Worm (Caenorhabditis elegans): ENCODE data around the gene tkt-1.

tkt-1 gene

DNA sequence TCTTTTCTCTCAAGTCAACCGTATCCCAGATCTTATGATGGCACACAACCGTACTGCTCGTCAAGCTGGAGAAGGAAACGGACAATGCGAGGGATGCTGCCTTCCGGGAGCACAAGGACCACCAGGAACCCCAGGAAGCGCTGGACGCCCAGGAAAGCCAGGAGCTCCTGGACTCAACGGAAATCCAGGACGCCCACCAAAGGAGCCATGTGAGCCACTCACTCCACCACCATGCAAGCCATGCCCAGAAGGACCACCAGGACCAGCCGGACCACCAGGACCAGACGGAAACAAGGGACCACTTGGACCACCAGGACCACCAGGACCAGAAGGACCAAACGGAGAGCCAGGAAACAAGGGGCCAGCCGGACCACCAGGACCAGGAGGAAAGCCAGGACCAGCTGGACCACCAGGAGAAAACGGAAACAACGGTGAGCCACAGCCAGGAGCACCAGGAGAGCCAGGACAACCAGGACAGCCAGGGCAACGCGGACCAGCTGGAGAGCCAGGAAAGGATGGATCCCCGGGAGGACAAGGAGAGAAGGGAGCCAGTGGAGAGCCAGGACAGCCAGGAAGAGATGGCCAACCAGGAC is 26.6 kb upstream of the tkt-1 start:
- TF ChIP-seq elt-4 (tag; optimal IDR thresholded peaks at IDR 0.05) (peak; percentile 52), nhr-232 (tag; optimal IDR thresholded peaks at IDR 0.05) (peak; percentile 10), unc-55 (GFP tag; optimal IDR thresholded peaks at IDR 0.05) (no peak)

DNA sequence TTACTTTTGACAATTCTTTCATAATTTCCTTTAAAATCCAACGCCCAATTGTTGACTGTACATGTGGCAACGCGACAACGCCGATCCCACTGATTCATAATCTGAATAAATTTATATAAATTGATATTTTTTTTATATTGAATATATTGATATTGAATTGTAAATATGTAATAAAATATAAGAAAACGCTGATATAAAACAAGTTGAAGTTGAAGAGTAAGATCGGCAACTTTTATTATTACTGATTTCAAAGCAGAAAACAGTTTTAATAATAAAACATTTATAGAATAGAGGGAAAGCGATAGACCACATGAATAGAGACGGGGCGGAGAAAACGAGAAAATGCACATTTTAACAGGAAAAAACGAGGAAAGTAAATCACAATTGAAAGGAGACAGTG is 24.2 kb upstream of the tkt-1 start, which contains the start of gene qns-1:
qns-1 (minus strand) TSS at position 101 of the 400 bp plus-strand sequence.
- no peak for TF ChIP-seq fax-1 (tag; optimal IDR thresholded peaks at IDR 0.05)
- no peak for TF ChIP-seq K09A11.1 (tag; optimal IDR thresholded peaks at IDR 0.05; ENCODE audit: insufficient read depth)
- TF ChIP-seq unc-42 (tag; optimal IDR thresholded peaks at IDR 0.05): no peak
- no peak for TF ChIP-seq C08G9.2 (tag; optimal IDR thresholded peaks at IDR 0.05)
- TF ChIP-seq eyg-1 (tag; optimal IDR thresholded peaks at IDR 0.05): no peak
- TF ChIP-seq ceh-14 (tag; optimal IDR thresholded peaks at IDR 0.05): no peak
- TF ChIP-seq ceh-2 (tag; optimal IDR thresholded peaks at IDR 0.05): no peak
- TF ChIP-seq ceh-18 (tag; optimal IDR thresholded peaks at IDR 0.05): no peak
- TF ChIP-seq ref-2 (tag; optimal IDR thresholded peaks at IDR 0.05): no peak
- no peak for TF ChIP-seq ceh-19 (GFP tag; optimal IDR thresholded peaks at IDR 0.05)
- no peak for TF ChIP-seq elt-2 (tag; optimal IDR thresholded peaks at IDR 0.05)
- no peak for TF ChIP-seq hlh-6 (tag; optimal IDR thresholded peaks at IDR 0.05)
- TF ChIP-seq ceh-31 (tag; optimal IDR thresholded peaks at IDR 0.05): no peak
- TF ChIP-seq hlh-13 (GFP tag; optimal IDR thresholded peaks at IDR 0.05): no peak
- no peak for TF ChIP-seq K02D7.2 (tag; optimal IDR thresholded peaks at IDR 0.05)
- no peak for TF ChIP-seq sox-4 (tag; optimal IDR thresholded peaks at IDR 0.05)
- TF ChIP-seq unc-3 (GFP tag; conservative IDR thresholded peaks at IDR 0.05): no peak
- no peak for TF ChIP-seq unc-3 (tag; optimal IDR thresholded peaks at IDR 0.05)
- no peak for TF ChIP-seq ceh-6 (GFP tag; optimal IDR thresholded peaks at IDR 0.05)
- TF ChIP-seq fkh-6 (tag; optimal IDR thresholded peaks at IDR 0.05): no peak

DNA sequence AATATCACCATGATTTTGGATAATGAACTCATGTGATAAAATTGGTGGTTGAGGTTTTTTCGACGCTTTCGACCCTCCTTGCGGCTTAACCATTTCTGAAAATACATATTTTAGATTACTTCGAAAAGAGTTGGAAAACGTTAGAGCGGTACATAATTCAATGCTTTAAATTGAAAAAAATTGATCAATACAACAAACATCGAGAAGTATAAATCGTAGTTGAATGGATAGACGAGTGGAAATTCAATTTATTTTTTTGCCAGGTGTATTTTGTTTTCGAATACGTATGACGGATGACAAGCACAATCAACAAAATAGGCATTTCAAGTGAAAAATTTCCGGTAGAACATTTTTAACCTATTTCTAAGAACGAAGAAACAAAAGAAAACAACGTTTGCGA is 22.2 kb upstream of the tkt-1 start, which contains the start of gene tram-1:
tram-1 (minus strand) TSS at position 101 of the 400 bp plus-strand sequence.
- TF ChIP-seq lim-6 (tag; optimal IDR thresholded peaks at IDR 0.05): no peak
- TF ChIP-seq C08G9.2 (tag; optimal IDR thresholded peaks at IDR 0.05): no peak
- TF ChIP-seq pat-9 (tag; optimal IDR thresholded peaks at IDR 0.05): no peak
- no peak for TF ChIP-seq syd-9 (tag; optimal IDR thresholded peaks at IDR 0.05)
- no peak for TF ChIP-seq ceh-34 (tag; optimal IDR thresholded peaks at IDR 0.05)
- no peak for TF ChIP-seq tbx-7 (tag; optimal IDR thresholded peaks at IDR 0.05)
- no peak for TF ChIP-seq lin-11 (tag; optimal IDR thresholded peaks at IDR 0.05)
- TF ChIP-seq ahr-1 (tag; optimal IDR thresholded peaks at IDR 0.05): no peak
- no peak for TF ChIP-seq fax-1 (tag; optimal IDR thresholded peaks at IDR 0.05)
- TF ChIP-seq unc-55 (GFP tag; optimal IDR thresholded peaks at IDR 0.05): no peak
- TF ChIP-seq hlh-30 (tag; optimal IDR thresholded peaks at IDR 0.05; ENCODE audit: insufficient read depth): no peak

DNA sequence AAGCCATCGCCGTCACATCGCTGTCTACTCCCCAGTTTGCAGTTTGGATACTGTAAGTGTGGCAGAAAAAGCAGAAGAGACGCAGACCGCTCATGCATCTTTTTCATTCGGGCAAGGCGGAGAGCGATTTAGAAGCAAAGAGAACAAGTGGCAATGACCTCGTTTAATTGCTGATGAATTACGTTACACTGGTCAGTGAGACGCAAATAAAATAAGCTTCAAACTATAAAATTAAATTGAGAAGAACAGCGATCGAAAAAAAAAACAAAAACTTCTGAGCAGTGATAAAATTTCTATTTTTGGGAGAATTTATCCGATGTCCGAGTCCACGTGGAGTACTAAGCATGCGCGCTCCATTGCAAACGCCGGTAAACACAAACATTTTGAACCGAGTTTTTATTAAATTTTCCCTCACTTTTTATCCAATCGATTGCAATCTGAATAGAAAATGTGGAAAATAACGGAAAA is 21.3 kb upstream of the tkt-1 start, which contains the start of gene C24F3.2:
C24F3.2 (plus strand) TSS at position 418 of the 468 bp plus-strand sequence.
- TF ChIP-seq eyg-1 (tag; optimal IDR thresholded peaks at IDR 0.05) (no peak), nfya-1 (tag; optimal IDR thresholded peaks at IDR 0.05) (peak; percentile 17), ahr-1 (tag; optimal IDR thresholded peaks at IDR 0.05) (no peak), pros-1 (tag; optimal IDR thresholded peaks at IDR 0.05) (no peak), fkh-10 (GFP tag; optimal IDR thresholded peaks at IDR 0.05) (no peak), rnt-1 (tag; optimal IDR thresholded peaks at IDR 0.05) (peak; percentile 21), ceh-2 (tag; optimal IDR thresholded peaks at IDR 0.05) (peak; percentile 26), ceh-31 (tag; optimal IDR thresholded peaks at IDR 0.05) (peak; percentile 64), ref-2 (tag; optimal IDR thresholded peaks at IDR 0.05) (peak; percentile 68), zip-5 (tag; optimal IDR thresholded peaks at IDR 0.05) (peak; percentile 5), nhr-232 (tag; optimal IDR thresholded peaks at IDR 0.05) (no peak), pha-2 (tag; optimal IDR thresholded peaks at IDR 0.05) (no peak), ceh-24 (tag; optimal IDR thresholded peaks at IDR 0.05) (no peak), C38D4.7 (GFP tag; optimal IDR thresholded peaks at IDR 0.05) (no peak), tbx-7 (tag; optimal IDR thresholded peaks at IDR 0.05) (no peak), tbx-2 (tag; optimal IDR thresholded peaks at IDR 0.05) (peak; percentile 30), unc-42 (tag; optimal IDR thresholded peaks at IDR 0.05) (peak; percentile 75), lim-6 (tag; optimal IDR thresholded peaks at IDR 0.05) (no peak), ceh-30 (tag; optimal IDR thresholded peaks at IDR 0.05) (no peak), syd-9 (tag; optimal IDR thresholded peaks at IDR 0.05) (peak; percentile 6), ceh-18 (tag; optimal IDR thresholded peaks at IDR 0.05) (peak; percentile 29)
